Fruit fly (Drosophila melanogaster) whole organism, embryonic: ENCODE results near the gene Irc.

Experiments
- ATbp ChIP-seq: fragments of 200-800 bp; sonication (Bioruptor generic); optimal IDR thresholded peaks from 2 replicates; lab custom pipeline; 2017; ENCODE audit warnings: missing biosample characterization, mild to moderate bottlenecking, missing genetic modification characterization, missing genetic modification reagents
- CG10147 ChIP-seq: fragments of 200-800 bp; sonication (Bioruptor generic); optimal IDR thresholded peaks from 2 replicates; lab custom pipeline; 2019; ENCODE audit warnings: missing biosample characterization, mild to moderate bottlenecking, missing genetic modification characterization, moderate library complexity
- CG10462 ChIP-seq: fragments of 200-800 bp; sonication (Bioruptor generic); optimal IDR thresholded peaks from 2 replicates; lab custom pipeline; 2016; ENCODE audit warnings: missing biosample characterization, missing genetic modification characterization
- CG11093 ChIP-seq: fragments of 200-800 bp; sonication (Bioruptor generic); IDR thresholded peaks from 3 replicates; pipeline ENCODE4 v1.3.6; 2022; ENCODE audit warnings: missing biosample characterization, missing genetic modification characterization
- CG14441 ChIP-seq: fragments of 200-800 bp; sonication (Bioruptor generic); IDR thresholded peaks from 2 replicates; pipeline ENCODE4 v1.3.6; 2022; ENCODE audit warnings: missing biosample characterization, missing genetic modification characterization
- CG15696 ChIP-seq: fragments of 200-800 bp; sonication (Bioruptor generic); optimal IDR thresholded peaks from 2 replicates; lab custom pipeline; 2019; ENCODE audit warnings: missing biosample characterization, mild to moderate bottlenecking, missing genetic modification characterization, moderate library complexity
- CG16813 ChIP-seq: fragments of 200-800 bp; sonication (Bioruptor generic); IDR thresholded peaks from 3 replicates; pipeline ENCODE4 v1.3.6; 2022; ENCODE audit warnings: missing biosample characterization, missing genetic modification characterization; ENCODE audit not compliant: partially characterized antibody
- CG17328 ChIP-seq: fragments of 200-800 bp; sonication (Bioruptor generic); IDR thresholded peaks from 2 replicates; pipeline ENCODE4 v1.3.6; 2022; ENCODE audit warnings: missing biosample characterization, missing genetic modification characterization
- CG17359 ChIP-seq: fragments of 200-800 bp; sonication (Bioruptor generic); optimal IDR thresholded peaks from 3 replicates; lab custom pipeline; 2018; ENCODE audit warnings: missing biosample characterization, mild to moderate bottlenecking, missing genetic modification characterization, moderate library complexity
- CG17385 ChIP-seq: fragments of 200-800 bp; sonication (Bioruptor generic); optimal IDR thresholded peaks from 3 replicates; lab custom pipeline; 2018; ENCODE audit warnings: missing biosample characterization, mild to moderate bottlenecking, missing genetic modification characterization
- CG18599 ChIP-seq: fragments of 200-800 bp; sonication (Bioruptor generic); optimal IDR thresholded peaks from 3 replicates; lab custom pipeline; 2017; ENCODE audit warnings: missing biosample characterization, missing genetic modification characterization, mild to moderate bottlenecking, moderate library complexity, missing genetic modification reagents
- CG2199 ChIP-seq: fragments of 200-800 bp; sonication (Bioruptor generic); IDR thresholded peaks from 3 replicates; pipeline ENCODE4 v1.3.6; 2022; ENCODE audit warnings: missing biosample characterization, missing genetic modification characterization
- CG2712 ChIP-seq: fragments of 200-800 bp; optimal IDR thresholded peaks from 3 replicates; lab custom pipeline; 2019; ENCODE audit warnings: missing biosample characterization, mild to moderate bottlenecking, missing genetic modification characterization, moderate library complexity
- CG2889 ChIP-seq: fragments of 200-800 bp; sonication (Bioruptor generic); IDR thresholded peaks from 3 replicates; pipeline ENCODE4 v1.3.6; 2022; ENCODE audit warnings: missing biosample characterization, missing genetic modification characterization
- CG3847 ChIP-seq: fragments of 200-800 bp; sonication (Bioruptor generic); IDR thresholded peaks from 2 replicates; pipeline ENCODE4 v1.3.6; 2022; ENCODE audit warnings: missing biosample characterization, missing genetic modification characterization
- CG8765 ChIP-seq: fragments of 200-800 bp; sonication (Bioruptor generic); IDR thresholded peaks from 2 replicates; pipeline ENCODE4 v1.3.6; 2022; ENCODE audit warnings: missing biosample characterization, missing genetic modification characterization
- CG9727 ChIP-seq: fragments of 200-800 bp; sonication (Bioruptor generic); optimal IDR thresholded peaks from 3 replicates; lab custom pipeline; 2017; ENCODE audit warnings: missing biosample characterization, mild to moderate bottlenecking, missing genetic modification characterization
- D ChIP-seq, 2 experiments: fragments of 200-800 bp in 1 of 2; fragments of >200 bp in 1 of 2; sonication (Bioruptor generic) in 1 of 2; optimal IDR thresholded peaks; 2 replicates in 1 of 2; 3 replicates in 1 of 2; lab custom pipeline; 2017; ENCODE audit warnings: mild to moderate bottlenecking in 1 of 2, missing biosample characterization in 1 of 2, missing genetic modification characterization in 1 of 2, missing genetic modification reagents in 1 of 2
- Dp ChIP-seq: fragments of 200-800 bp; sonication (Bioruptor generic); optimal IDR thresholded peaks from 2 replicates; lab custom pipeline; 2018; ENCODE audit warnings: missing biosample characterization, mild to moderate bottlenecking, missing genetic modification characterization, moderate library complexity
- Drgx ChIP-seq: fragments of 200-800 bp; sonication (Bioruptor generic); IDR thresholded peaks from 2 replicates; pipeline ENCODE4 v1.3.6; 2022; ENCODE audit warnings: missing biosample characterization, missing genetic modification characterization
- ERR ChIP-seq: fragments of 200-800 bp; sonication (Bioruptor generic); optimal IDR thresholded peaks from 2 replicates; lab custom pipeline; 2016; ENCODE audit warnings: missing biosample characterization, missing genetic modification characterization
- GATAe ChIP-seq: fragments of 200-800 bp; sonication (Bioruptor generic); conservative IDR thresholded peaks from 2 replicates; pipeline ENCODE4 v1.3.6; 2022; ENCODE audit warnings: missing biosample characterization, missing genetic modification characterization
- Gsc ChIP-seq: fragments of 200-800 bp; sonication (Bioruptor generic); IDR thresholded peaks from 2 replicates; pipeline ENCODE4 v1.3.6; 2022; ENCODE audit warnings: missing biosample characterization, missing genetic modification characterization
- HHEX ChIP-seq: fragments of 200-800 bp; sonication (Bioruptor generic); optimal IDR thresholded peaks from 3 replicates; lab custom pipeline; 2017; ENCODE audit warnings: missing biosample characterization, mild to moderate bottlenecking, missing genetic modification characterization, missing genetic modification reagents
- HLH3B ChIP-seq: fragments of 200-800 bp; sonication (Bioruptor generic); IDR thresholded peaks from 2 replicates; pipeline ENCODE4 v1.3.6; 2022; ENCODE audit warnings: missing biosample characterization, missing genetic modification characterization
- Hand ChIP-seq: fragments of 200-800 bp; sonication (Bioruptor generic); optimal IDR thresholded peaks from 2 replicates; lab custom pipeline; 2017; ENCODE audit warnings: mild to moderate bottlenecking, missing biosample characterization, missing genetic modification reagents, missing genetic modification characterization
- HmgD ChIP-seq: fragments of 200-800 bp; sonication (Bioruptor generic); optimal IDR thresholded peaks from 3 replicates; lab custom pipeline; 2016; ENCODE audit warnings: missing biosample characterization, missing genetic modification characterization
- Hmr ChIP-seq: fragments of 200-800 bp; sonication (Bioruptor generic); optimal IDR thresholded peaks from 3 replicates; lab custom pipeline; 2017; ENCODE audit warnings: mild to moderate bottlenecking, missing biosample characterization, missing genetic modification reagents, missing genetic modification characterization
- Hr51 ChIP-seq, 2 experiments: fragments of 200-800 bp; sonication (Bioruptor generic); optimal IDR thresholded peaks; 2 replicates in 1 of 2; 3 replicates in 1 of 2; lab custom pipeline; 2016 to 2018; ENCODE audit warnings: missing biosample characterization in 2 of 2, missing genetic modification characterization in 2 of 2, mild to moderate bottlenecking in 1 of 2, moderate library complexity in 1 of 2
- Pdp1 ChIP-seq, 2 experiments: fragments of 200-800 bp; sonication (Bioruptor generic); optimal IDR thresholded peaks; 3 replicates each; lab custom pipeline; 2016; ENCODE audit warnings: missing biosample characterization in 2 of 2, missing genetic modification characterization in 2 of 2, mild to moderate bottlenecking in 1 of 2, moderate library complexity in 1 of 2
- Ssrp ChIP-seq: fragments of 200-800 bp; sonication (Bioruptor generic); optimal IDR thresholded peaks from 2 replicates; lab custom pipeline; 2018; ENCODE audit warnings: missing biosample characterization, mild to moderate bottlenecking, missing genetic modification characterization, moderate library complexity
- ac ChIP-seq: fragments of 200-800 bp; sonication (Bioruptor generic); optimal IDR thresholded peaks from 3 replicates; lab custom pipeline; 2017; ENCODE audit warnings: missing biosample characterization, mild to moderate bottlenecking, missing genetic modification characterization
- caup ChIP-seq: fragments of 200-800 bp; sonication (Bioruptor generic); optimal IDR thresholded peaks from 3 replicates; lab custom pipeline; 2017; ENCODE audit warnings: missing biosample characterization, mild to moderate bottlenecking, missing genetic modification characterization, moderate library complexity; ENCODE audit not compliant: severe bottlenecking
- crc ChIP-seq: fragments of 200-800 bp; sonication (Bioruptor generic); optimal IDR thresholded peaks from 2 replicates; lab custom pipeline; 2016; ENCODE audit warnings: missing biosample characterization, missing genetic modification characterization
- cwo ChIP-seq: fragments of 200-800 bp; sonication (Bioruptor generic); optimal IDR thresholded peaks from 3 replicates; lab custom pipeline; 2017; ENCODE audit warnings: missing biosample characterization, missing genetic modification characterization, mild to moderate bottlenecking, moderate library complexity, missing genetic modification reagents
- dati ChIP-seq: fragments of 200-800 bp; sonication (Bioruptor generic); IDR thresholded peaks from 2 replicates; pipeline ENCODE4 v1.3.6; 2022; ENCODE audit warnings: missing biosample characterization, missing genetic modification characterization
- disco-r ChIP-seq: fragments of 200-800 bp; sonication (Bioruptor generic); optimal IDR thresholded peaks from 2 replicates; lab custom pipeline; 2016; ENCODE audit warnings: missing biosample characterization, missing genetic modification characterization
- dysf ChIP-seq: fragments of 200-800 bp; sonication (Bioruptor generic); IDR thresholded peaks from 3 replicates; pipeline ENCODE4 v1.3.6; 2022; ENCODE audit warnings: missing biosample characterization, missing genetic modification characterization
- ewg ChIP-seq: fragments of 200-800 bp; sonication (Bioruptor generic); optimal IDR thresholded peaks from 3 replicates; lab custom pipeline; 2017; ENCODE audit warnings: mild to moderate bottlenecking, missing biosample characterization, missing genetic modification reagents, missing genetic modification characterization
- fd96Cb ChIP-seq: fragments of 200-800 bp; sonication (Bioruptor generic); optimal IDR thresholded peaks from 2 replicates; lab custom pipeline; 2018; ENCODE audit warnings: missing biosample characterization, mild to moderate bottlenecking, missing genetic modification characterization, moderate library complexity
- gfzf ChIP-seq: fragments of 200-800 bp; sonication (Bioruptor generic); optimal IDR thresholded peaks from 2 replicates; lab custom pipeline; 2016; ENCODE audit warnings: missing biosample characterization, mild to moderate bottlenecking, missing genetic modification characterization, moderate library complexity
- hbn ChIP-seq: fragments of 200-800 bp; sonication (Bioruptor generic); IDR thresholded peaks from 2 replicates; pipeline ENCODE4 v1.3.6; 2022; ENCODE audit warnings: missing biosample characterization, missing genetic modification characterization; ENCODE audit not compliant: partially characterized antibody
- luna ChIP-seq: fragments of 200-800 bp; sonication (Bioruptor generic); optimal IDR thresholded peaks from 2 replicates; lab custom pipeline; 2016; ENCODE audit warnings: missing biosample characterization, missing genetic modification characterization
- pb ChIP-seq: fragments of 200-800 bp; sonication (Bioruptor generic); optimal IDR thresholded peaks from 3 replicates; lab custom pipeline; 2016; ENCODE audit warnings: missing biosample characterization, missing genetic modification characterization
- peb ChIP-seq: fragments of 200-800 bp; sonication (Bioruptor generic); IDR thresholded peaks from 2 replicates; pipeline ENCODE4 v1.3.6; 2022; ENCODE audit warnings: missing biosample characterization, missing genetic modification characterization
- sisA ChIP-seq: fragments of 200-800 bp; sonication (Bioruptor generic); IDR thresholded peaks from 2 replicates; pipeline ENCODE4 v1.3.6; 2022; ENCODE audit warnings: missing biosample characterization, missing genetic modification characterization
- slbo ChIP-seq: fragments of 200-800 bp; sonication (Bioruptor generic); IDR thresholded peaks from 2 replicates; pipeline ENCODE4 v1.3.6; 2022; ENCODE audit warnings: missing biosample characterization, missing genetic modification characterization
- trem ChIP-seq: fragments of 200-800 bp; optimal IDR thresholded peaks from 3 replicates; lab custom pipeline; 2019; ENCODE audit warnings: missing biosample characterization, mild to moderate bottlenecking, missing genetic modification characterization, moderate library complexity
- unpg ChIP-seq: fragments of 200-800 bp; sonication (Bioruptor generic); optimal IDR thresholded peaks from 3 replicates; lab custom pipeline; 2018; ENCODE audit warnings: missing biosample characterization, mild to moderate bottlenecking, missing genetic modification characterization, moderate library complexity
- wdn ChIP-seq: fragments of 200-800 bp; sonication (Bioruptor generic); IDR thresholded peaks from 2 replicates; pipeline ENCODE4 v1.3.6; 2022; ENCODE audit warnings: missing biosample characterization, missing genetic modification characterization

Irc gene

dm6 chr3R:16985547-16985946, 17.1 kb upstream of the Irc start (continued):
- TF ChIP-seq CG16813 (GFP tag; lab: Robert Waterston, UW) (no peak), Ssrp (no peak), ATbp (GFP tag; lab: Kevin White, UChicago) (no peak), cwo (GFP tag; lab: Kevin White, UChicago) (no peak), luna (no peak), HmgD (GFP tag; lab: Kevin White, UChicago) (no peak), unpg (GFP tag; lab: Kevin White, UChicago) (no peak), ERR (GFP tag; lab: Kevin White, UChicago) (no peak), slbo (GFP tag; lab: Robert Waterston, UW) (peak; percentile 49; the same call in 1 of the 2 replicates), caup (GFP tag; lab: Kevin White, UChicago) (no peak), dati (no peak), Dp (GFP tag; lab: Kevin White, UChicago) (no peak), trem (tag; lab: Kevin White, UChicago) (no peak), pb (GFP tag; lab: Kevin White, UChicago) (no peak), fd96Cb (no peak), CG17385 (GFP tag; lab: Kevin White, UChicago) (no peak), wdn (GFP tag; lab: Robert Waterston, UW) (no peak), Hr51 (GFP tag; optimal IDR thresholded peaks at IDR 0.05; lab: Kevin White, UChicago) (peak in 1 of 2 experiments; percentile 9), HLH3B (GFP tag; lab: Robert Waterston, UW) (peak; percentile 8; the same call in 1 of the 2 replicates), CG10147 (no peak), sisA (GFP tag; lab: Robert Waterston, UW) (no peak), Hand (GFP tag; lab: Kevin White, UChicago) (no peak), Drgx (GFP tag; lab: Robert Waterston, UW) (no peak), CG14441 (GFP tag; lab: Robert Waterston, UW) (peak; percentile 52), gfzf (GFP tag; lab: Kevin White, UChicago) (no peak), CG2712 (tag; lab: Kevin White, UChicago) (no peak), CG10462 (GFP tag; lab: Kevin White, UChicago) (no peak), CG11093 (no peak), GATAe (GFP tag; lab: Robert Waterston, UW) (no peak), CG15696 (no peak), Gsc (GFP tag; lab: Robert Waterston, UW) (no peak), disco-r (GFP tag; lab: Kevin White, UChicago) (no peak), CG9727 (no peak), CG2199 (GFP tag; lab: Robert Waterston, UW) (no peak), HHEX (GFP tag; lab: Kevin White, UChicago) (no peak), peb (no peak), Hmr (GFP tag; lab: Kevin White, UChicago) (no peak), CG3847 (no peak), crc (GFP tag; lab: Kevin White, UChicago) (no peak), Pdp1 (GFP tag; optimal IDR thresholded peaks at IDR 0.05; lab: Kevin White, UChicago) (no peak), CG18599 (no peak), hbn (GFP tag; lab: Robert Waterston, UW) (no peak), D (optimal IDR thresholded peaks at IDR 0.05; lab: Kevin White, UChicago) (no peak), D (GFP tag; optimal IDR thresholded peaks at IDR 0.05; lab: Kevin White, UChicago) (no peak), ac (no peak), dysf (GFP tag; lab: Robert Waterston, UW) (0 out of 3 replicates have a peak, but pooled peaks have one; percentile 35), ewg (GFP tag; lab: Kevin White, UChicago) (no peak), CG2889 (GFP tag; lab: Robert Waterston, UW) (no peak), CG8765 (GFP tag; lab: Robert Waterston, UW) (no peak), CG17328 (no peak), CG17359 (tag; lab: Kevin White, UChicago) (no peak)
